Fruit fly (Drosophila melanogaster) whole organism, embryonic: Measurements from ENCODE around the gene Gyc89Da.

ENCODE experiments used
- Antp ChIP-seq: fragments of 200-800 bp; sonication (Bioruptor generic); optimal IDR thresholded peaks from 3 replicates; lab custom pipeline; 2016; ENCODE audit warnings: missing biosample characterization, missing genetic modification characterization
- CG11247 ChIP-seq: fragments of 200-800 bp; sonication (Bioruptor generic); IDR thresholded peaks from 2 replicates; pipeline ENCODE4 v1.3.6; 2022; ENCODE audit warnings: missing biosample characterization, missing genetic modification characterization
- E2f2 ChIP-seq: fragments of 200-800 bp; sonication (Bioruptor generic); IDR thresholded peaks from 2 replicates; pipeline ENCODE4 v1.3.6; 2022; ENCODE audit warnings: missing biosample characterization, missing genetic modification characterization
- Sin3A ChIP-seq: fragments of >200 bp; optimal IDR thresholded peaks from 2 replicates; lab custom pipeline; 2018
- Stat92E ChIP-seq, 3 experiments: fragments of >200 bp in 2 of 3; fragments of 200-800 bp in 1 of 3; sonication (Bioruptor generic) in 1 of 3; optimal IDR thresholded peaks; 2 replicates each; lab custom pipeline; 2017 to 2019; ENCODE audit warnings: missing biosample characterization in 3 of 3, missing genetic modification characterization in 3 of 3, mild to moderate bottlenecking in 1 of 3, moderate library complexity in 1 of 3
- da ChIP-seq: fragments of 200-800 bp; sonication (Bioruptor generic); optimal IDR thresholded peaks from 2 replicates; lab custom pipeline; 2016; ENCODE audit warnings: missing biosample characterization, missing genetic modification characterization
- en ChIP-seq: fragments of 200-800 bp; sonication (Bioruptor generic); optimal IDR thresholded peaks from 2 replicates; lab custom pipeline; 2016; ENCODE audit warnings: missing biosample characterization, missing genetic modification characterization

DNA sequence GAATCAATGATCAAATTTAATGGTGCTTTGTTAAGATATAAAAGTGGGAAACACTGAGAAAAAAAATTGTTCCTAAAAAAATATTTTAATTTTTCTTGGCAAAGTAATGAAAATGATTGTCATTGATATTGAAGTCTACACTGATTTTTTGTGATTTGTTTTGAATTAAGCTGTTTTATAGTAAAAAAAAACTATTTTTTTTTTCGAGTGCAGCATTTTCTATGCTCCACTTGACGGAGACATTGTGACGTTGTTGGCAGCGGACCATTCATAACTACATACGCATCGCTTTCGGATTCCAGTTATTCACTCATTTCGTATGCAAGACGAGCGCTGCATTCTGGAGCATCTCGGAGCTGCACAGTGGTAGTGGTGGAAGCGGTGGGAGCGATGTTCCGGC is 51.8 kb downstream of the Gyc89Da start:
- TF ChIP-seq Antp (GFP tag; lab: Kevin White, UChicago) (no peak), en (GFP tag; lab: Kevin White, UChicago) (no peak), CG11247 (GFP tag; lab: Robert Waterston, UW) (peak; percentile 11; the same call in 1 of the 2 replicates), Stat92E (GFP tag; optimal IDR thresholded peaks at IDR 0.05; lab: Kevin White, UChicago) (no peak), E2f2 (GFP tag; lab: Robert Waterston, UW) (no peak; the same call in 1 of the 2 replicates), Sin3A (lab: Kevin White, UChicago) (no peak), da (GFP tag; lab: Kevin White, UChicago) (no peak)
